Fruit fly (Drosophila melanogaster): ENCODE measurements around the gene Sf3b3.

- TF ChIP-seq CG8632 (GFP tag; optimal IDR thresholded peaks at IDR 0.05) (no peak), CG10631 (GFP tag; optimal IDR thresholded peaks at IDR 0.05) (no peak), svp (GFP tag) (no peak), Ets96B (tag; optimal IDR thresholded peaks at IDR 0.05) (no peak), CG8319 (GFP tag; optimal IDR thresholded peaks at IDR 0.05) (no peak), CG16779 (tag; optimal IDR thresholded peaks at IDR 0.05) (peak; percentile 39), CG11762 (GFP tag; optimal IDR thresholded peaks at IDR 0.05; ENCODE audit: insufficient read depth) (no peak), CG6792 (GFP tag; optimal IDR thresholded peaks at IDR 0.05) (no peak), CG1621 (tag; optimal IDR thresholded peaks at IDR 0.05) (no peak), spab (GFP tag; optimal IDR thresholded peaks at IDR 0.05) (no peak), Met (GFP tag; optimal IDR thresholded peaks at IDR 0.05) (no peak), CG3032 (tag; optimal IDR thresholded peaks at IDR 0.05) (no peak)
These were observed 48.5 kb upstream of the Sf3b3 start, which contains the start of gene CG13907 for dm6 chr3L:881496-882235.
